Worm (Caenorhabditis elegans) whole organism, late embryonic: ENCODE data around the gene F43C11.4.

Source experiments
- K09A11.1 ChIP-seq: sonication (generic microtip); optimal IDR thresholded peaks from 2 replicates; lab custom pipeline; 2017; ENCODE audit warnings: antibody characterized with exemption, mild to moderate bottlenecking, missing genetic modification characterization, missing compliant biosample characterization; ENCODE audit not compliant: insufficient read depth
- ama-1 ChIP-seq: fragments of 150-350 bp; optimal IDR thresholded peaks from 2 replicates; lab custom pipeline; 2014
- ceh-19 ChIP-seq: fragments of 200-800 bp; sonication (Bioruptor generic); optimal IDR thresholded peaks from 2 replicates; lab custom pipeline; 2018; ENCODE audit warnings: mild to moderate bottlenecking, missing genetic modification characterization, missing compliant biosample characterization
- ceh-2 ChIP-seq: sonication (generic microtip); optimal IDR thresholded peaks from 2 replicates; lab custom pipeline; 2016; ENCODE audit warnings: missing genotype, missing genetic modification characterization, missing compliant biosample characterization
- ceh-6 ChIP-seq: fragments of 200-800 bp; sonication (Bioruptor generic); optimal IDR thresholded peaks from 2 replicates; lab custom pipeline; 2018; ENCODE audit warnings: mild to moderate bottlenecking, missing genetic modification characterization, missing compliant biosample characterization
- elt-2 ChIP-seq: sonication (generic microtip); optimal IDR thresholded peaks from 2 replicates; lab custom pipeline; 2016; ENCODE audit warnings: missing genetic modification reagents, missing genetic modification characterization, missing compliant biosample characterization
- fkh-6 ChIP-seq: sonication (generic microtip); optimal IDR thresholded peaks from 2 replicates; lab custom pipeline; 2016; ENCODE audit warnings: missing genetic modification characterization, missing compliant biosample characterization
- lin-11 ChIP-seq: fragments of 200-800 bp; sonication (Bioruptor generic); optimal IDR thresholded peaks from 2 replicates; lab custom pipeline; 2018; ENCODE audit warnings: mild to moderate bottlenecking, missing genetic modification characterization, missing compliant biosample characterization
- mec-3 ChIP-seq: sonication (generic microtip); optimal IDR thresholded peaks from 2 replicates; lab custom pipeline; 2016; ENCODE audit warnings: borderline replicate concordance, missing genetic modification characterization, missing compliant biosample characterization
- nhr-11 ChIP-seq: fragments of 150-350 bp; optimal IDR thresholded peaks from 2 replicates; lab custom pipeline; 2014; ENCODE audit warnings: missing biosample characterization, missing genetic modification characterization
- pag-3 ChIP-seq: sonication (generic microtip); optimal IDR thresholded peaks from 2 replicates; lab custom pipeline; 2016; ENCODE audit warnings: missing compliant biosample characterization, missing genetic modification characterization, borderline replicate concordance
- pha-4 ChIP-seq: fragments of 150-350 bp; optimal IDR thresholded peaks from 2 replicates; lab custom pipeline; 2018; ENCODE audit warnings: missing biosample characterization, missing genetic modification reagents, missing genetic modification characterization
- sox-4 ChIP-seq: sonication (generic microtip); optimal IDR thresholded peaks from 2 replicates; lab custom pipeline; 2017; ENCODE audit warnings: mild to moderate bottlenecking, missing genetic modification characterization, inconsistent platforms, missing compliant biosample characterization
- unc-86 ChIP-seq: sonication (generic microtip); optimal IDR thresholded peaks from 2 replicates; lab custom pipeline; 2016; ENCODE audit warnings: missing genetic modification characterization, missing compliant biosample characterization

ce11 chrII:2304575-2304974 lies 42.2 kb upstream of the F43C11.4 start:
- TF ChIP-seq nhr-11 (tag; lab: Kevin White, UChicago) (no peak), pha-4 (tag; lab: Kevin White, UChicago) (no peak), ceh-2 (no peak), sox-4 (tag; lab: Kevin White, UChicago) (no peak), K09A11.1 (tag; lab: Kevin White, UChicago) (no peak), mec-3 (no peak), pag-3 (tag; lab: Kevin White, UChicago) (no peak), ceh-19 (no peak), ceh-6 (GFP tag; lab: Kevin White, UChicago) (no peak), fkh-6 (no peak), lin-11 (tag; lab: Kevin White, UChicago) (no peak), ama-1 (lab: Kevin White, UChicago) (no peak), elt-2 (no peak), unc-86 (tag; lab: Kevin White, UChicago) (no peak)
